Fruit fly (Drosophila melanogaster): ENCODE measurements around the gene Nagk.

Gene Nagk

DNA sequence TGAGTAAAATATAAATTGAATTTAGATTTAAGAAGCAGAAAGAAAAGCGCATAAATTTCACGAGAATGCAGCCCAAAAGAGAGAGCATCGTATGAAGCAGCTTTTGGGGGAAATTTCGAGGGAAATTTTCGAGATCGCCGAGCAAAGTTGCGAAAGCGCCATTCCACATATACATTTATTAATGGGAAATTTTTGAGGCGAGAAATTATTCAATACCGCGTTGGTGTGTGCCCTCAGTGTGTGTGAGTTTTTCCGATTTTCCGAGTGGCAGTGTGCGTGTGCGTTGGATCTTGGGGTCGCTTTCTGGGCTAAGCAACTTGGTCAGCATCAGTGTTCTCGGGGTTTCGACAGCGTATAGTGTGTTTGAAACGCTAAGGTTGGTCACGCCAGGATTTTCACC, 33.1 kb downstream of the Nagk start, which contains the start of gene Tm2:
TSS of gene Tm2 (plus strand) at position 270 of the 400 bp plus-strand sequence.
- TF ChIP-seq Sox102F (GFP tag; optimal IDR thresholded peaks at IDR 0.05) (no peak), dsx (GFP tag; optimal IDR thresholded peaks at IDR 0.05; ENCODE audit: poor library complexity, severe bottlenecking) (no peak), Lpt (GFP tag; optimal IDR thresholded peaks at IDR 0.05) (no peak), acj6 (GFP tag; optimal IDR thresholded peaks at IDR 0.05) (no peak), lz (GFP tag; optimal IDR thresholded peaks at IDR 0.05) (no peak), Smox (GFP tag; optimal IDR thresholded peaks at IDR 0.05) (no peak), Ets96B (tag; optimal IDR thresholded peaks at IDR 0.05) (no peak)

DNA sequence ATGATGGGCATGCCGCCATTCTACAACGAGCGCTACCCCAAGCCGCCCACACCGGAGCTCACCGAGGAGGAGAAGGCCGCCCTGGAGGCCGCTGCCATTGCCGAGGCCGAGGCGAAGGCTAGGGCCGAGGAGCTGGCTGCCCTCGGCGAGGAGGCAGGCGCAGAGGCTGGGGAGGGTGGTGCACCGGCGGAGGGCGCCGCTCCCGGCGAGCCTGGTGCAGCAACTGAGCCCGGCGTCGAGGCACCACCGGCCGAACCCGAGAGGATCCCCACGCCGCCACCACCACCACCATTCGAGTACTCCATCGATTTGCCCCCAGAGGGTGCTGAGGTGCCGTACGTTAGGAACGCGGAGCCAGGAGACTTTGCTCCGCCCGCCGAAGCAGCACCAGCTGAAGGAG, 37.8 kb downstream of the Nagk start:
- TF ChIP-seq CG4318 (GFP tag; optimal IDR thresholded peaks at IDR 0.05) (no peak), CG3919 (GFP tag; optimal IDR thresholded peaks at IDR 0.05) (no peak), CG10669 (GFP tag; optimal IDR thresholded peaks at IDR 0.05) (no peak), Gug (GFP tag; IDR thresholded peaks at IDR 0.05) (no peak), CG9139 (GFP tag; optimal IDR thresholded peaks at IDR 0.05) (no peak), Met (GFP tag; optimal IDR thresholded peaks at IDR 0.05) (no peak), CG16779 (tag; optimal IDR thresholded peaks at IDR 0.05) (no peak)

DNA sequence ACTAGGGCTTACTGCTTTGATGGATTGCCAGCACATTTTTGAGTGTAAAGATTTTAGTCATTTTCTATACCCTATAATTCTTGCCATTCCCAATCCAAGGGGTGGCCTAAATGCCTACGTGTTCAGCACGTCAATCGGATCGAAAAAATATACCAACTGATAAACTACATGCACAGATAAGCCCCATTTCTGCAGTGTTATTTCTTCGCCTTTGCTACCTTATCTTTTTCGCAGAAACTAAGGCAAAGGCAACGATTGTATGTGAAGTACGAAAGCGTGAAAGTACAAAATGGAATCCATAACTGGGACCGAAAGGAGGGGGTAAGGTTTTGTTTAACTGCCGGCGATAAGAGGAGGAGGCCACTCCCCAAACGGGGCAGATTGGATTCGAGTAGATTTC, 45.2 kb downstream of the Nagk start:
- no peak for TF ChIP-seq CG9139 (GFP tag; optimal IDR thresholded peaks at IDR 0.05)
- no peak for TF ChIP-seq CG3919 (GFP tag; optimal IDR thresholded peaks at IDR 0.05)
- TF ChIP-seq spab (GFP tag; optimal IDR thresholded peaks at IDR 0.05): no peak
- TF ChIP-seq vri (GFP tag; optimal IDR thresholded peaks at IDR 0.05): peak; percentile 83
- no peak for TF ChIP-seq CG10669 (GFP tag; optimal IDR thresholded peaks at IDR 0.05)

DNA sequence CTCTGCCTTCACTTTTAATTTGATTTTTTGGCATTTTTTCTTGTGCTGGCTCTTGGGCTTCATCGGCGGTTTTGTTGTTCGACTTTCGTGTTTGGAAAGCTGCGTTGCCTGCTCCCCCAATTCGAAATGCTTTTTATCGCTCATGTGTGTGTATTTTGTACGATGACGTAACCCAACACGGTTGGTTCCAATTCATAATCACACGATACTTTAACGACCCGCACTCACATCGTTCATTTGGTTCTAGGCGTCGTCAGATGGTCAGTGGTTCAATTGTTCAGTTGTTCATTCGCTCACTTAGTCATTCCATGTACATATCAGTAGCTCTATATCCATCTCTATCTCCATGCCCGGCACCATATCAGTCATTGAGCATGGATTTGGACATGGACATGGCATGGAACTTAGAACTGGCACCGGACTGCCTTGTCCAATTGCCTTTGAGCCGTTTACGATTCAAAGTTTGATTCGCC, 49.1 kb downstream of the Nagk start:
- TF ChIP-seq vri (GFP tag; optimal IDR thresholded peaks at IDR 0.05) (peak; percentile 42), Blimp-1 (GFP tag; optimal IDR thresholded peaks at IDR 0.05) (peak; percentile 17), fd59A (GFP tag; optimal IDR thresholded peaks at IDR 0.05) (no peak)

DNA sequence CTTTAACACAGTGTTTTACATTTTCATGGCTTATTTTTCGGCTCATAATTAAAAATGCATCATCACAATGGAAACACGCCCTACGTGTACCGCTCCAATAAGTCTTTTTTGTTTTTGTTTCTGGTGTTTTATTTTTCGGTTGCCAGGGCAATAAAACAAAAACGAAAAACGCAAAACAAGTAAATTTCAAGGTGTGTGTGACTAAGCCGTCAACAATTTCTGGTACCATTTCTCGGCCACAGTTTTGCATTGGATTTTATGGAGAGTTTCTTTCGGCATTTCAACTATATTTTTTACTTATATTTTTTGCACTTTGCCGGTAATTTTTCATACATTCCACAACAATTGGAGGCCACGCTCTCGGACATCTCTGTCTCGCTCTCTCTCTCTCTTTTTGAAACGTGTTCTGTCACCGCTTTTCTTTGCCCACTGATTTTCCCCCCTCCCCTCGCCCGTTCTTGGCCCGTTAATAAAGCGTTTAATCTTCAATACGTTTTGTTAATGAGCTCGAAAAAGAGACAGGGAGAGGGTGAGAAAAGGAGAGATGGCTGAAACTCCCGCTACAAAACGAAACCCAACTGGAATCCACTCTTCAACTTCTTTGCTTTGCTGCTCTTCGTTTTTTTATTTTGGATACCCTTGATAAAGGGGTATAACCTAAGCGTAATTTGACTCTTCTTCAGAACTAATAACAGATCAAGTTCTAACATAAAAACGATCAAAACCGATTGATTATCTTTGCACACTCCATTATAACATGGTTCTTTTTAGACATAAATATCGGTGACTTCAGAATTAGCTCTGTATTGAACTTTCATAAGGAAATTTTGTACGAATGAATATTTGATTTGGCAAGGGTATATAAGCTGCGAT, 49.8 kb downstream of the Nagk start:
- TF ChIP-seq Eip93F (GFP tag; optimal IDR thresholded peaks at IDR 0.05): peak; percentile 18
- peak; percentile 6 for TF ChIP-seq CG8632 (GFP tag; optimal IDR thresholded peaks at IDR 0.05)
- no peak for TF ChIP-seq achi (GFP tag; optimal IDR thresholded peaks at IDR 0.05)
- TF ChIP-seq lz (GFP tag; optimal IDR thresholded peaks at IDR 0.05): peak; percentile 60
- peak; percentile 23 for TF ChIP-seq CG11902 (GFP tag; optimal IDR thresholded peaks at IDR 0.05)
- TF ChIP-seq vri (GFP tag; optimal IDR thresholded peaks at IDR 0.05): peak; percentile 48
- no peak for TF ChIP-seq CG10631 (GFP tag; optimal IDR thresholded peaks at IDR 0.05)
- TF ChIP-seq CG6854 (GFP tag; optimal IDR thresholded peaks at IDR 0.05): no peak
- peak; percentile 33 for TF ChIP-seq CG34406 (GFP tag; optimal IDR thresholded peaks at IDR 0.05)
- no peak for TF ChIP-seq fkh (GFP tag; optimal IDR thresholded peaks at IDR 0.05)
- no peak for TF ChIP-seq Hr38 (GFP tag; optimal IDR thresholded peaks at IDR 0.05)
- no peak for TF ChIP-seq OdsH (GFP tag; optimal IDR thresholded peaks at IDR 0.05)
- TF ChIP-seq dac (GFP tag; optimal IDR thresholded peaks at IDR 0.05): no peak
- no peak for TF ChIP-seq CG32006 (GFP tag; optimal IDR thresholded peaks at IDR 0.05)
- peak; percentile 38 for TF ChIP-seq topi (GFP tag; optimal IDR thresholded peaks at IDR 0.05)
- TF ChIP-seq Eip75B (GFP tag; optimal IDR thresholded peaks at IDR 0.05): no peak
- no peak for TF ChIP-seq Hr4 (GFP tag; optimal IDR thresholded peaks at IDR 0.05)
- TF ChIP-seq Lpt (GFP tag; optimal IDR thresholded peaks at IDR 0.05): no peak
- TF ChIP-seq CG6163 (GFP tag; IDR thresholded peaks at IDR 0.05): peak; percentile 22; the same call in 1 of the 3 replicates
- no peak for TF ChIP-seq CG7368 (GFP tag; optimal IDR thresholded peaks at IDR 0.05)
- no peak for TF ChIP-seq CG15336 (GFP tag; IDR thresholded peaks at IDR 0.05)
- peak; percentile 8 for TF ChIP-seq fd85E (GFP tag; optimal IDR thresholded peaks at IDR 0.05)
- TF ChIP-seq CG4318 (GFP tag; optimal IDR thresholded peaks at IDR 0.05): no peak
- no peak for TF ChIP-seq CG16779 (tag; optimal IDR thresholded peaks at IDR 0.05)
- peak in 1 of 2 experiments; percentile 47 for TF ChIP-seq ss (GFP tag; optimal IDR thresholded peaks at IDR 0.05)
- peak; percentile 67 for TF ChIP-seq Blimp-1 (GFP tag; optimal IDR thresholded peaks at IDR 0.05)
- no peak for TF ChIP-seq CG11294 (GFP tag; IDR thresholded peaks at IDR 0.05)
- TF ChIP-seq cyc (GFP tag; optimal IDR thresholded peaks at IDR 0.05): peak; percentile 51
- no peak for TF ChIP-seq CG31627 (GFP tag; optimal IDR thresholded peaks at IDR 0.05)
